Worm (Caenorhabditis elegans): ENCODE results near the gene F20C5.7.
"Not testable (repeated sequence)": the region's sequence is repeated elsewhere in the genome, so short reads cannot be mapped to it uniquely, and the experiment has no call there.

F20C5.7 gene

ce11 chrIV:8723720-8724119 lies 21.8 kb downstream of the F20C5.7 start, which contains the start of gene F21D5.9:
TSS of gene F21D5.9 (plus strand) at chrIV:8724020.
- no peak for TF ChIP-seq unc-120 (tag; optimal IDR thresholded peaks at IDR 0.05; ENCODE audit: poor library complexity, severe bottlenecking)
- no peak for TF ChIP-seq flh-1 (GFP tag; optimal IDR thresholded peaks at IDR 0.05)
- TF ChIP-seq snpc-4 (tag; optimal IDR thresholded peaks at IDR 0.05), result no peak
- no peak for TF ChIP-seq nhr-2 (tag; optimal IDR thresholded peaks at IDR 0.05)
- TF ChIP-seq blmp-1 (tag; optimal IDR thresholded peaks at IDR 0.05), result no peak

ce11 chrIV:8722801-8723200 lies 22.7 kb downstream of the F20C5.7 start:
- TF ChIP-seq elt-3 (tag; optimal IDR thresholded peaks at IDR 0.05) (no peak), mep-1 (tag; optimal IDR thresholded peaks at IDR 0.05) (no peak), M03D4.4 (tag; optimal IDR thresholded peaks at IDR 0.05) (no peak), ceh-39 (tag; optimal IDR thresholded peaks at IDR 0.05) (no peak), cnd-1 (tag; optimal IDR thresholded peaks at IDR 0.05) (peak; percentile 87), ceh-83 (GFP tag; optimal IDR thresholded peaks at IDR 0.05) (no peak), ham-2 (GFP tag; optimal IDR thresholded peaks at IDR 0.05) (no peak), hlh-1 (tag; optimal IDR thresholded peaks at IDR 0.05) (no peak), nhr-2 (tag; optimal IDR thresholded peaks at IDR 0.05) (peak; percentile 79), ces-1 (GFP tag; optimal IDR thresholded peaks at IDR 0.05) (peak; percentile 35), pha-4 (tag; optimal IDR thresholded peaks at IDR 0.05) (no peak), drap-1 (GFP tag; optimal IDR thresholded peaks at IDR 0.05) (no peak), flh-1 (GFP tag; optimal IDR thresholded peaks at IDR 0.05) (no peak), nhr-12 (tag; optimal IDR thresholded peaks at IDR 0.05) (no peak), mls-2 (tag; optimal IDR thresholded peaks at IDR 0.05) (no peak), snpc-4 (tag; optimal IDR thresholded peaks at IDR 0.05) (no peak), mab-5 (tag; optimal IDR thresholded peaks at IDR 0.05) (no peak), elt-1 (tag; optimal IDR thresholded peaks at IDR 0.05; ENCODE audit: borderline replicate concordance, insufficient read depth) (no peak), zip-8 (tag; optimal IDR thresholded peaks at IDR 0.05) (peak; percentile 51), sem-2 (GFP tag; optimal IDR thresholded peaks at IDR 0.05) (no peak), blmp-1 (tag; optimal IDR thresholded peaks at IDR 0.05) (no peak), lin-32 (GFP tag; optimal IDR thresholded peaks at IDR 0.05) (no peak)

- TF ChIP-seq lsy-2 (tag; optimal IDR thresholded peaks at IDR 0.05) (no peak), cnd-1 (tag; optimal IDR thresholded peaks at IDR 0.05) (no peak), nhr-12 (tag; optimal IDR thresholded peaks at IDR 0.05) (no peak), nhr-237 (tag; optimal IDR thresholded peaks at IDR 0.05) (no peak), unc-62 (GFP tag; optimal IDR thresholded peaks at IDR 0.05) (no peak), zip-8 (tag; optimal IDR thresholded peaks at IDR 0.05) (no peak), pha-4 (tag; optimal IDR thresholded peaks at IDR 0.05) (no peak), lin-32 (GFP tag; optimal IDR thresholded peaks at IDR 0.05) (no peak), elt-3 (tag; optimal IDR thresholded peaks at IDR 0.05) (no peak), ztf-11 (tag; optimal IDR thresholded peaks at IDR 0.05) (no peak), ces-1 (GFP tag; optimal IDR thresholded peaks at IDR 0.05) (no peak)
These were observed 27.3 kb downstream of the F20C5.7 start, which contains the start of gene H23L24.1 for ce11 chrIV:8718153-8718552. TSS of gene H23L24.1 (plus strand) at chrIV:8718453.

ce11 chrIV:8715032-8715431 lies 30.5 kb downstream of the F20C5.7 start, which contains the start of the genes parg-2 and ipla-5:
TSS of gene parg-2 (minus strand) at chrIV:8715132.
TSS of gene ipla-5 (plus strand) at chrIV:8715247.
- not testable (repeated sequence) for TF ChIP-seq M03D4.4 (tag; optimal IDR thresholded peaks at IDR 0.05); mab-5 (tag; optimal IDR thresholded peaks at IDR 0.05); ham-2 (GFP tag; optimal IDR thresholded peaks at IDR 0.05)

ce11 chrIV:8708046-8708445 lies 37.4 kb downstream of the F20C5.7 start:
- no peak for TF ChIP-seq ztf-11 (tag; optimal IDR thresholded peaks at IDR 0.05)

ce11 chrIV:8705504-8705903 lies 40.0 kb downstream of the F20C5.7 start, which contains the start of gene H23L24.4:
TSS of gene H23L24.4 (minus strand) at chrIV:8705604.
- no peak for TF ChIP-seq M03D4.4 (tag; optimal IDR thresholded peaks at IDR 0.05)
- TF ChIP-seq mep-1 (tag; optimal IDR thresholded peaks at IDR 0.05), result no peak
- no peak for TF ChIP-seq nhr-12 (tag; optimal IDR thresholded peaks at IDR 0.05)
- no peak for TF ChIP-seq mls-2 (tag; optimal IDR thresholded peaks at IDR 0.05)
- TF ChIP-seq unc-120 (tag; optimal IDR thresholded peaks at IDR 0.05; ENCODE audit: poor library complexity, severe bottlenecking), result no peak
- no peak for TF ChIP-seq blmp-1 (tag; optimal IDR thresholded peaks at IDR 0.05)
- TF ChIP-seq elt-3 (tag; optimal IDR thresholded peaks at IDR 0.05), result no peak
- no peak for TF ChIP-seq pha-4 (tag; optimal IDR thresholded peaks at IDR 0.05)
- TF ChIP-seq ceh-83 (GFP tag; optimal IDR thresholded peaks at IDR 0.05), result no peak
- no peak for TF ChIP-seq flh-1 (GFP tag; optimal IDR thresholded peaks at IDR 0.05)
- TF ChIP-seq lin-32 (GFP tag; optimal IDR thresholded peaks at IDR 0.05), result no peak
- no peak for TF ChIP-seq tbx-8 (GFP tag; optimal IDR thresholded peaks at IDR 0.05)
- no peak for TF ChIP-seq ces-1 (GFP tag; optimal IDR thresholded peaks at IDR 0.05)
- TF ChIP-seq elt-1 (tag; optimal IDR thresholded peaks at IDR 0.05; ENCODE audit: borderline replicate concordance, insufficient read depth), result no peak
- TF ChIP-seq drap-1 (GFP tag; optimal IDR thresholded peaks at IDR 0.05), result no peak
- TF ChIP-seq snpc-4 (tag; optimal IDR thresholded peaks at IDR 0.05), result no peak
- no peak for TF ChIP-seq mab-5 (tag; optimal IDR thresholded peaks at IDR 0.05)
- no peak for TF ChIP-seq cnd-1 (tag; optimal IDR thresholded peaks at IDR 0.05)

All from whole organism, mixed stage, embryonic.